Worm (Caenorhabditis elegans) whole organism, L2 larva: Measurements from ENCODE around the gene M03A8.3.

Experiments used
- ZK546.5 ChIP-seq: sonication (generic microtip); optimal IDR thresholded peaks from 2 replicates; lab custom pipeline; 2017; ENCODE audit warnings: missing biosample characterization, missing genetic modification characterization
- blmp-1 ChIP-seq: sonication (generic microtip); optimal IDR thresholded peaks from 2 replicates; lab custom pipeline; 2017; ENCODE audit warnings: missing genetic modification characterization, mild to moderate bottlenecking, missing compliant biosample characterization, antibody characterized with exemption, moderate library complexity; ENCODE audit not compliant: insufficient read depth
- egl-27 ChIP-seq: sonication (generic microtip); optimal IDR thresholded peaks from 3 replicates; lab custom pipeline; 2017; ENCODE audit warnings: missing biosample characterization, missing genetic modification reagents, missing genetic modification characterization
- elt-3 ChIP-seq: sonication (generic microtip); optimal IDR thresholded peaks from 2 replicates; lab custom pipeline; 2017; ENCODE audit warnings: missing biosample characterization, missing genetic modification characterization
- lin-11 ChIP-seq: fragments of 150-350 bp; sonication (generic microtip); optimal IDR thresholded peaks from 2 replicates; lab custom pipeline; 2014; ENCODE audit warnings: missing biosample characterization, missing genetic modification characterization, inconsistent platforms, mixed read lengths
- nhr-237 ChIP-seq: fragments of 150-350 bp; optimal IDR thresholded peaks from 2 replicates; lab custom pipeline; 2014; ENCODE audit warnings: missing biosample characterization, missing genetic modification characterization
- skn-1 ChIP-seq: sonication (generic microtip); optimal IDR thresholded peaks from 2 replicates; lab custom pipeline; 2017; ENCODE audit warnings: missing biosample characterization, missing genetic modification characterization
- snpc-4 ChIP-seq: fragments of 150-350 bp; optimal IDR thresholded peaks from 2 replicates; lab custom pipeline; 2014; ENCODE audit warnings: missing biosample characterization, missing genetic modification characterization
- unc-55 ChIP-seq: fragments of 150-350 bp; sonication (generic microtip); optimal IDR thresholded peaks from 3 replicates; lab custom pipeline; 2014; ENCODE audit warnings: missing biosample characterization, missing genetic modification reagents, missing genetic modification characterization
- unc-62 ChIP-seq: fragments of 150-350 bp; optimal IDR thresholded peaks from 2 replicates; lab custom pipeline; 2014; ENCODE audit warnings: missing biosample characterization, missing genetic modification reagents, missing genetic modification characterization
- ztf-4 ChIP-seq: fragments of 150-350 bp; optimal IDR thresholded peaks from 2 replicates; lab custom pipeline; 2014; ENCODE audit warnings: missing biosample characterization, missing genetic modification characterization

- TF ChIP-seq unc-62, result no peak
- TF ChIP-seq egl-27 (tag; lab: Kevin White, UChicago), result no peak
- no peak for TF ChIP-seq ztf-4 (tag; lab: Kevin White, UChicago)
- no peak for TF ChIP-seq skn-1 (tag; lab: Kevin White, UChicago)
- no peak for TF ChIP-seq ZK546.5
- TF ChIP-seq nhr-237, result no peak
- TF ChIP-seq blmp-1, result no peak
- TF ChIP-seq unc-55 (GFP tag; lab: Kevin White, UChicago), result peak; percentile 69
- TF ChIP-seq snpc-4 (tag; lab: Kevin White, UChicago), result no peak
- no peak for TF ChIP-seq elt-3 (tag; lab: Kevin White, UChicago)
- no peak for TF ChIP-seq lin-11
Measured at ce11 chrX:6836065-6836527, 36.2 kb downstream of the M03A8.3 start, which contains the start of gene F41B4.3.
